Fruit fly (Drosophila melanogaster) whole organism, embryonic: ENCODE results near the gene Fer3HCH.

Source experiments
- Aef1 ChIP-seq: fragments of 200-800 bp; sonication (Bioruptor generic); IDR thresholded peaks from 3 replicates; pipeline ENCODE4 v1.3.6; 2022; ENCODE audit warnings: missing biosample characterization, missing genetic modification characterization
- Asciz ChIP-seq: fragments of 200-800 bp; sonication (Bioruptor generic); optimal IDR thresholded peaks from 2 replicates; lab custom pipeline; 2017; ENCODE audit warnings: missing biosample characterization, mild to moderate bottlenecking, missing genetic modification characterization, missing genetic modification reagents
- Awh ChIP-seq: fragments of 200-800 bp; sonication (Bioruptor generic); IDR thresholded peaks from 2 replicates; pipeline ENCODE4, ENCODE4 v1.3.6; 2022; ENCODE audit warnings: missing biosample characterization, missing genetic modification characterization
- BEAF-32 ChIP-seq: fragments of 200-800 bp; sonication (Bioruptor generic); optimal IDR thresholded peaks from 3 replicates; lab custom pipeline; 2017; ENCODE audit warnings: missing biosample characterization, missing genetic modification characterization, mild to moderate bottlenecking, moderate library complexity, missing genetic modification reagents
- Bgb ChIP-seq: fragments of 200-800 bp; sonication (Bioruptor generic); IDR thresholded peaks from 2 replicates; pipeline ENCODE4 v1.3.6; 2022; ENCODE audit warnings: missing biosample characterization, missing genetic modification characterization; ENCODE audit not compliant: partially characterized antibody
- BtbVII ChIP-seq: fragments of 200-800 bp; sonication (Bioruptor generic); optimal IDR thresholded peaks from 3 replicates; lab custom pipeline; 2017; ENCODE audit warnings: missing biosample characterization, mild to moderate bottlenecking, missing genetic modification characterization
- CG10147 ChIP-seq: fragments of 200-800 bp; sonication (Bioruptor generic); optimal IDR thresholded peaks from 2 replicates; lab custom pipeline; 2019; ENCODE audit warnings: missing biosample characterization, mild to moderate bottlenecking, missing genetic modification characterization, moderate library complexity
- CG1024 ChIP-seq: fragments of 200-800 bp; sonication (Bioruptor generic); IDR thresholded peaks from 2 replicates; pipeline ENCODE4 v1.3.6; 2022; ENCODE audit warnings: missing biosample characterization, missing genetic modification characterization
- CG10321 ChIP-seq: fragments of 200-800 bp; sonication (Bioruptor generic); IDR thresholded peaks from 2 replicates; pipeline ENCODE4 v1.3.6; 2022; ENCODE audit warnings: missing biosample characterization, missing genetic modification characterization
- CG12071 ChIP-seq: fragments of 200-800 bp; sonication (Bioruptor generic); optimal IDR thresholded peaks from 3 replicates; lab custom pipeline; 2018; ENCODE audit warnings: missing biosample characterization, mild to moderate bottlenecking, missing genetic modification characterization
- CG12769 ChIP-seq: fragments of 200-800 bp; sonication (Bioruptor generic); optimal IDR thresholded peaks from 2 replicates; lab custom pipeline; 2019; ENCODE audit warnings: missing biosample characterization, mild to moderate bottlenecking, missing genetic modification characterization, moderate library complexity
- CG13775 ChIP-seq: fragments of 200-800 bp; sonication (Bioruptor generic); optimal IDR thresholded peaks from 3 replicates; lab custom pipeline; 2017; ENCODE audit warnings: missing biosample characterization, mild to moderate bottlenecking, missing genetic modification characterization
- CG14965 ChIP-seq: fragments of 200-800 bp; sonication (Bioruptor generic); optimal IDR thresholded peaks from 2 replicates; lab custom pipeline; 2016; ENCODE audit warnings: missing biosample characterization, missing genetic modification characterization, borderline replicate concordance
- CG15514 ChIP-seq: fragments of 200-800 bp; sonication (Bioruptor generic); optimal IDR thresholded peaks from 3 replicates; lab custom pipeline; 2017; ENCODE audit warnings: missing biosample characterization, missing genetic modification characterization, mild to moderate bottlenecking, moderate library complexity, missing genetic modification reagents
- CG15601 ChIP-seq: fragments of 200-800 bp; sonication (Bioruptor generic); optimal IDR thresholded peaks from 3 replicates; lab custom pipeline; 2019; ENCODE audit warnings: missing biosample characterization, mild to moderate bottlenecking, missing genetic modification characterization, moderate library complexity
- CG17359 ChIP-seq: fragments of 200-800 bp; sonication (Bioruptor generic); optimal IDR thresholded peaks from 3 replicates; lab custom pipeline; 2018; ENCODE audit warnings: missing biosample characterization, mild to moderate bottlenecking, missing genetic modification characterization, moderate library complexity
- CG17829 ChIP-seq: fragments of 200-800 bp; optimal IDR thresholded peaks from 2 replicates; lab custom pipeline; 2019; ENCODE audit warnings: missing biosample characterization, mild to moderate bottlenecking, missing genetic modification characterization, moderate library complexity
- CG17912 ChIP-seq: fragments of 200-800 bp; sonication (Bioruptor generic); optimal IDR thresholded peaks from 2 replicates; lab custom pipeline; 2018; ENCODE audit warnings: missing biosample characterization, mild to moderate bottlenecking, missing genetic modification characterization
- CG4360 ChIP-seq: fragments of 200-800 bp; sonication (Bioruptor generic); IDR thresholded peaks from 2 replicates; pipeline ENCODE4 v1.3.6; 2022; ENCODE audit warnings: missing biosample characterization, missing genetic modification characterization
- CG43689 ChIP-seq: fragments of 200-800 bp; sonication (Bioruptor generic); IDR thresholded peaks from 2 replicates; pipeline ENCODE4 v1.3.6; 2022; ENCODE audit warnings: missing biosample characterization, missing genetic modification characterization
- CG4617 ChIP-seq: fragments of 200-800 bp; sonication (Bioruptor generic); optimal IDR thresholded peaks from 3 replicates; lab custom pipeline; 2016; ENCODE audit warnings: missing biosample characterization, missing genetic modification characterization, borderline replicate concordance
- CG5953 ChIP-seq: fragments of 200-800 bp; sonication (Bioruptor generic); IDR thresholded peaks from 2 replicates; pipeline ENCODE4 v1.3.6; 2022; ENCODE audit warnings: missing biosample characterization, missing genetic modification characterization
- CG7372 ChIP-seq: fragments of 200-800 bp; sonication (Bioruptor generic); IDR thresholded peaks from 2 replicates; pipeline ENCODE4 v1.3.6; 2022; ENCODE audit warnings: missing biosample characterization, missing genetic modification characterization
- CG7963 ChIP-seq: fragments of 200-800 bp; sonication (Bioruptor generic); IDR thresholded peaks from 3 replicates; pipeline ENCODE4 v1.3.6; 2022; ENCODE audit warnings: missing biosample characterization, missing genetic modification characterization; ENCODE audit not compliant: partially characterized antibody
- CG8478 ChIP-seq: fragments of >200 bp; optimal IDR thresholded peaks from 2 replicates; lab custom pipeline; 2018
- Doc3 ChIP-seq: fragments of 200-800 bp; sonication (Bioruptor generic); IDR thresholded peaks from 3 replicates; pipeline ENCODE4 v1.3.6; 2022; ENCODE audit warnings: missing biosample characterization, missing genetic modification characterization; ENCODE audit not compliant: partially characterized antibody
- Ets65A ChIP-seq: fragments of 200-800 bp; sonication (Bioruptor generic); peaks from one replicate; lab custom pipeline; 2016; ENCODE audit warnings: missing biosample characterization, missing genetic modification characterization
- Ets97D ChIP-seq: fragments of 200-800 bp; sonication (Bioruptor generic); optimal IDR thresholded peaks from 3 replicates; lab custom pipeline; 2016; ENCODE audit warnings: missing biosample characterization, missing genetic modification characterization
- HHEX ChIP-seq: fragments of 200-800 bp; sonication (Bioruptor generic); optimal IDR thresholded peaks from 3 replicates; lab custom pipeline; 2017; ENCODE audit warnings: missing biosample characterization, mild to moderate bottlenecking, missing genetic modification characterization, missing genetic modification reagents
- HLHmδ ChIP-seq: fragments of 200-800 bp; sonication (Bioruptor generic); optimal IDR thresholded peaks from 2 replicates; lab custom pipeline; 2018; ENCODE audit warnings: missing biosample characterization, mild to moderate bottlenecking, missing genetic modification characterization, moderate library complexity
- Med ChIP-seq: fragments of 200-800 bp; sonication (Bioruptor generic); peaks from one replicate; lab custom pipeline; 2016; ENCODE audit warnings: missing biosample characterization, missing genetic modification characterization, mild to moderate bottlenecking, inconsistent platforms, moderate library complexity
- bowl ChIP-seq: fragments of 200-800 bp; sonication (Bioruptor generic); IDR thresholded peaks from 2 replicates; pipeline ENCODE4 v1.3.6; 2022; ENCODE audit warnings: missing biosample characterization, missing genetic modification characterization
- chinmo ChIP-seq: fragments of 200-800 bp; sonication (Bioruptor generic); IDR thresholded peaks from 4 replicates; pipeline ENCODE4 v1.3.6; 2022; ENCODE audit warnings: missing biosample characterization, missing genetic modification characterization; ENCODE audit not compliant: partially characterized antibody
- chm ChIP-seq: fragments of 200-800 bp; sonication (Bioruptor generic); IDR thresholded peaks from 2 replicates; pipeline ENCODE4 v1.3.6; 2022; ENCODE audit warnings: missing biosample characterization, missing genetic modification characterization
- fd96Cb ChIP-seq: fragments of 200-800 bp; sonication (Bioruptor generic); optimal IDR thresholded peaks from 2 replicates; lab custom pipeline; 2018; ENCODE audit warnings: missing biosample characterization, mild to moderate bottlenecking, missing genetic modification characterization, moderate library complexity
- fru ChIP-seq: fragments of >200 bp; optimal IDR thresholded peaks from 2 replicates; lab custom pipeline; 2017
- gfzf ChIP-seq: fragments of 200-800 bp; sonication (Bioruptor generic); optimal IDR thresholded peaks from 2 replicates; lab custom pipeline; 2016; ENCODE audit warnings: missing biosample characterization, mild to moderate bottlenecking, missing genetic modification characterization, moderate library complexity
- hb ChIP-seq: fragments of 200-800 bp; sonication (Bioruptor generic); IDR thresholded peaks from 3 replicates; pipeline ENCODE4 v1.3.6; 2022; ENCODE audit warnings: missing biosample characterization, missing genetic modification characterization; ENCODE audit not compliant: partially characterized antibody
- her ChIP-seq: fragments of 200-800 bp; sonication (Bioruptor generic); optimal IDR thresholded peaks from 2 replicates; lab custom pipeline; 2016; ENCODE audit warnings: missing biosample characterization, missing genetic modification characterization
- knrl ChIP-seq: fragments of 200-800 bp; sonication (Bioruptor generic); IDR thresholded peaks from 3 replicates; pipeline ENCODE4 v1.3.6; 2022; ENCODE audit warnings: missing biosample characterization, missing genetic modification characterization; ENCODE audit not compliant: partially characterized antibody
- odd ChIP-seq: fragments of 200-800 bp; sonication (Bioruptor generic); optimal IDR thresholded peaks from 2 replicates; lab custom pipeline; 2017; ENCODE audit warnings: missing biosample characterization, mild to moderate bottlenecking, missing genetic modification characterization
- run ChIP-seq: fragments of 200-800 bp; sonication (Bioruptor generic); optimal IDR thresholded peaks from 3 replicates; lab custom pipeline; 2018; ENCODE audit warnings: missing biosample characterization, mild to moderate bottlenecking, missing genetic modification characterization
- sens ChIP-seq: fragments of 200-800 bp; sonication (Bioruptor generic); peaks from one replicate; lab custom pipeline; 2016; ENCODE audit warnings: missing biosample characterization, missing genetic modification characterization
- slbo ChIP-seq: fragments of 200-800 bp; sonication (Bioruptor generic); IDR thresholded peaks from 2 replicates; pipeline ENCODE4 v1.3.6; 2022; ENCODE audit warnings: missing biosample characterization, missing genetic modification characterization
- sna ChIP-seq: fragments of 200-800 bp; sonication (Bioruptor generic); IDR thresholded peaks from 2 replicates; pipeline ENCODE4 v1.3.6; 2022; ENCODE audit warnings: missing biosample characterization, missing genetic modification characterization; ENCODE audit not compliant: partially characterized antibody
- unpg ChIP-seq: fragments of 200-800 bp; sonication (Bioruptor generic); optimal IDR thresholded peaks from 3 replicates; lab custom pipeline; 2018; ENCODE audit warnings: missing biosample characterization, mild to moderate bottlenecking, missing genetic modification characterization, moderate library complexity
- vnd ChIP-seq: fragments of 200-800 bp; sonication (Bioruptor generic); IDR thresholded peaks from 3 replicates; pipeline ENCODE4 v1.3.6; 2022; ENCODE audit warnings: missing biosample characterization, missing genetic modification characterization; ENCODE audit not compliant: partially characterized antibody
- wdn ChIP-seq: fragments of 200-800 bp; sonication (Bioruptor generic); IDR thresholded peaks from 2 replicates; pipeline ENCODE4 v1.3.6; 2022; ENCODE audit warnings: missing biosample characterization, missing genetic modification characterization

Gene Fer3HCH

DNA sequence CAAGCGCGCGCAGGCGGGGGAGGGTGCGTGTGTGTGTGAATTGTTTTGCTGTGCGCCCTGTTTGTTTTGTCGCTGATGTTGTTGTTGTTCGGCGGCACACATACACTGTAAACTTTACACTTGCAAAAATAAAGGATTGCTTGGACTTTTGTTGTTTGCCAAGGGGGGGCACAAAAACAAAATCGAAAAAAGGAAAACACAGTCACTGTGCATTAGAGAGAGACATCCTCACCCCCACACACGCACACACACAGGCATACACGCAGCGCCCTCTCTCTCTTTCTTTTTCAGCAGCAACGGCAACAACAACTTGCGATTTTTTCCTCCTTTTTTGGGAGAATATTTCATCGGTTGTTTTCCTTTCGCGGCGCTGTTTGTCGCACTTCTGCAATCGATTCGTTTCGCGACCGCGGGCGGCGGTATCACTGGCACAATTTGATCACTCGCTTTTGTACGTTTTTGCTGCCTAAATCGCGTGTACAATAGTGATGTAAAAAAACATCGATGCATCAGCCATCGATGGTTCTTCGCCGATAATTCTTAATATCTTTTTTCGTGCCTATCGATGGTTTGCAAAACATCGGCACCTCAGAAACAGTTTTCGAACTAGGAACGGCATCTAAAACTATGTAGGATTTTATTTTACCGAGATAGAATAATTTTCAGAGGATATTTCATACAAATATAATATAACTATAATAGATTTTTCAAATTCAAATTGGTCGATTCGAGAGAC, 17.9 kb downstream of the Fer3HCH start, which contains the start of gene hep (continued):
- TF ChIP-seq chinmo (GFP tag; lab: Robert Waterston, UW) (peak; percentile 95), hb (peak; percentile 86), CG17359 (tag; lab: Kevin White, UChicago) (no peak), HHEX (GFP tag; lab: Kevin White, UChicago) (no peak), CG8478 (lab: Kevin White, UChicago) (peak; percentile 87), BEAF-32 (peak; percentile 77), CG15514 (peak; percentile 20), CG14965 (GFP tag; lab: Kevin White, UChicago) (no peak), CG4360 (GFP tag; lab: Robert Waterston, UW) (peak; percentile 89), CG12769 (tag; lab: Kevin White, UChicago) (peak; percentile 2), CG10147 (no peak), sna (GFP tag; lab: Robert Waterston, UW) (peak; percentile 10; the same call in 1 of the 2 replicates), Ets65A (GFP tag; lab: Kevin White, UChicago) (peak; percentile 54), slbo (peak; percentile 19; the same call in 1 of the 2 replicates), CG4617 (GFP tag; lab: Kevin White, UChicago) (peak; percentile 82)
- TF ChIP-seq, all 482 proteins: peak for 65

DNA sequence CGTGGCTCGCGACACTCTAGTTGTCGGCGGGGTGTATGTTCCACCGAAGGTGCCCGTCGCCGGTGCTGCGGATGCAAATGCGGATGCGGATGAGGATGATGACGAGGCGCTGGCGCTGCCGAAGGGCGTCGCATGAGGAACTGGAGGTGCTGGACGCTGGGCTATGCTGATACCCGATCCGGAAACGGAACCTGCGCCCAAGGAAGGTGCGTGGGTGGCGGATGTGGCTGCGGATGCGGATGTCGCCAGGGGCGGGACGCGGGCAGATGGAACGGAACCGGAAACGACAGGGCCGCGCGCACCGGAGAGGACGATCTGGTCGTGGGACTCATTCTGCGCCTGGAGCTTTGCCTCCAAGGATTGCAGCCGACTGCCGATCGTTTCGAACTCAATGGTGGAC, 18.6 kb downstream of the Fer3HCH start:
- no peak for TF ChIP-seq fru (lab: Kevin White, UChicago)
- peak; percentile 41 for TF ChIP-seq Med (GFP tag; lab: Kevin White, UChicago)
- TF ChIP-seq CG13775 (GFP tag; lab: Kevin White, UChicago): peak; percentile 96
- TF ChIP-seq Ets97D (GFP tag; lab: Kevin White, UChicago): peak; percentile 60
- TF ChIP-seq CG7372: no peak
- TF ChIP-seq Doc3: no peak
- TF ChIP-seq odd (GFP tag; lab: Kevin White, UChicago): no peak
- no peak for TF ChIP-seq gfzf (GFP tag; lab: Kevin White, UChicago)
- no peak for TF ChIP-seq Aef1 (GFP tag; lab: Robert Waterston, UW)
- peak; percentile 28; the same call in 1 of the 2 replicates for TF ChIP-seq chm (GFP tag; lab: Robert Waterston, UW)
- no peak for TF ChIP-seq fd96Cb (tag; lab: Kevin White, UChicago)
- no peak for TF ChIP-seq unpg (GFP tag; lab: Kevin White, UChicago)
- TF ChIP-seq vnd (GFP tag; lab: Robert Waterston, UW): no peak
- TF ChIP-seq wdn (GFP tag; lab: Robert Waterston, UW): no peak
- TF ChIP-seq CG43689 (GFP tag; lab: Robert Waterston, UW): 0 out of 2 replicates have a peak, but pooled peaks have one; percentile 21
- no peak for TF ChIP-seq CG12071
- no peak for TF ChIP-seq Bgb
- TF ChIP-seq CG17912 (GFP tag; lab: Kevin White, UChicago): no peak
- TF ChIP-seq Awh: 0 out of 2 replicates have a peak, but pooled peaks have one; percentile 44
- 0 out of 2 replicates have a peak, but pooled peaks have one; percentile 4 for TF ChIP-seq CG5953 (GFP tag; lab: Robert Waterston, UW)
- no peak for TF ChIP-seq CG15601 (tag; lab: Kevin White, UChicago)
- TF ChIP-seq sens: peak; percentile 32
- TF ChIP-seq her (GFP tag; lab: Kevin White, UChicago): no peak
- TF ChIP-seq knrl (GFP tag; lab: Robert Waterston, UW): no peak
- no peak for TF ChIP-seq Asciz (GFP tag; lab: Kevin White, UChicago)
- no peak for TF ChIP-seq CG7963
- TF ChIP-seq HLHmδ (GFP tag; lab: Kevin White, UChicago): peak; percentile 20
- TF ChIP-seq BtbVII (GFP tag; lab: Kevin White, UChicago): no peak
- no peak for TF ChIP-seq CG10321 (GFP tag; lab: Robert Waterston, UW)
- TF ChIP-seq run (tag; lab: Kevin White, UChicago): no peak
- TF ChIP-seq CG17829 (tag; lab: Kevin White, UChicago): no peak
- 0 out of 2 replicates have a peak, but pooled peaks have one; percentile 4 for TF ChIP-seq CG1024 (GFP tag; lab: Robert Waterston, UW)
- TF ChIP-seq bowl (GFP tag; lab: Robert Waterston, UW): 0 out of 2 replicates have a peak, but pooled peaks have one; percentile 9
